Fruit fly (Drosophila melanogaster): ENCODE results near the gene CG9915.
A peak's percentile ranks its signal among the peaks of the same experiment; 100 is the strongest.

CG9915 gene

dm6 chrX:16263415-16263814 is 49.5 kb downstream of the CG9915 start (continued):
- TF ChIP-seq CG6254 (GFP tag; optimal IDR thresholded peaks at IDR 0.05) (peak; percentile 72), CG9609 (GFP tag; optimal IDR thresholded peaks at IDR 0.05) (peak; percentile 12), CG4820 (GFP tag; optimal IDR thresholded peaks at IDR 0.05) (peak; percentile 82), MTF-1 (GFP tag; optimal IDR thresholded peaks at IDR 0.05; ENCODE audit: borderline replicate concordance) (peak; percentile 20), CG14441 (GFP tag; IDR thresholded peaks at IDR 0.05) (peak; percentile 73), z (GFP tag; IDR thresholded peaks at IDR 0.05) (0 out of 3 replicates have a peak, but pooled peaks have one; percentile 32), CG9797 (GFP tag; optimal IDR thresholded peaks at IDR 0.05) (no peak), ERR (GFP tag; optimal IDR thresholded peaks at IDR 0.05) (no peak), al (GFP tag; IDR thresholded peaks at IDR 0.05) (peak; percentile 57), CG10959 (GFP tag; IDR thresholded peaks at IDR 0.05) (peak; percentile 80), gro (GFP tag; optimal IDR thresholded peaks at IDR 0.05) (peak; percentile 44), Dp (GFP tag; optimal IDR thresholded peaks at IDR 0.05) (no peak), Ptx1 (GFP tag; IDR thresholded peaks at IDR 0.05) (peak; percentile 81), bigmax (GFP tag; optimal IDR thresholded peaks at IDR 0.05) (peak; percentile 4), eve (GFP tag; optimal IDR thresholded peaks at IDR 0.05) (no peak), ssp (GFP tag; IDR thresholded peaks at IDR 0.05) (peak; percentile 54), Poxn (GFP tag; IDR thresholded peaks at IDR 0.05) (no peak), Atf3 (GFP tag; optimal IDR thresholded peaks at IDR 0.05) (peak; percentile 48), Xrp1 (GFP tag; IDR thresholded peaks at IDR 0.05) (peak; percentile 88), Pdp1 (GFP tag; optimal IDR thresholded peaks at IDR 0.05) (peak; percentile 63 to 69), grau (tag; optimal IDR thresholded peaks at IDR 0.05) (peak; percentile 81), sd (tag; optimal IDR thresholded peaks at IDR 0.05) (peak; percentile 23), CG10543 (GFP tag; optimal IDR thresholded peaks at IDR 0.05) (peak; percentile 23), sens-2 (GFP tag; IDR thresholded peaks at IDR 0.05) (peak; percentile 68), Trl (optimal IDR thresholded peaks at IDR 0.05) (no peak), Trl (GFP tag; optimal IDR thresholded peaks at IDR 0.05) (peak; percentile 46), CG31224 (GFP tag; IDR thresholded peaks at IDR 0.05) (no peak), yki (optimal IDR thresholded peaks at IDR 0.05) (no peak), Nf-YB (GFP tag; optimal IDR thresholded peaks at IDR 0.05) (peak; percentile 50), Hr78 (GFP tag; optimal IDR thresholded peaks at IDR 0.05) (peak in 1 of 2 experiments; percentile 24), gem (tag; optimal IDR thresholded peaks at IDR 0.05) (peak; percentile 86), H15 (GFP tag; IDR thresholded peaks at IDR 0.05) (peak; percentile 75; the same call in 2 of the 3 replicates), CG31365 (tag; optimal IDR thresholded peaks at IDR 0.05) (peak; percentile 35), CG2678 (tag; optimal IDR thresholded peaks at IDR 0.05) (peak; percentile 86), CG18476 (GFP tag; optimal IDR thresholded peaks at IDR 0.05) (peak; percentile 46), Mrtf (GFP tag; IDR thresholded peaks at IDR 0.05) (peak; percentile 63; the same call in 1 of the 3 replicates), NFAT (GFP tag; IDR thresholded peaks at IDR 0.05) (peak; percentile 41), nerfin-1 (tag; optimal IDR thresholded peaks at IDR 0.05) (peak; percentile 75), tap (tag; optimal IDR thresholded peaks at IDR 0.05) (peak; percentile 79), CG6813 (GFP tag; optimal IDR thresholded peaks at IDR 0.05) (peak; percentile 79), onecut (GFP tag; IDR thresholded peaks at IDR 0.05) (peak; percentile 79), Deaf1 (tag; optimal IDR thresholded peaks at IDR 0.05) (peak; percentile 50), Dref (GFP tag; IDR thresholded peaks at IDR 0.05) (no peak), gsb (GFP tag; IDR thresholded peaks at IDR 0.05) (peak; percentile 52), CG1603 (tag; optimal IDR thresholded peaks at IDR 0.05) (peak; percentile 89), pita (GFP tag; optimal IDR thresholded peaks at IDR 0.05) (no peak), cato (GFP tag; optimal IDR thresholded peaks at IDR 0.05; ENCODE audit: borderline replicate concordance) (peak; percentile 47), Dip3 (GFP tag; optimal IDR thresholded peaks at IDR 0.05) (peak; percentile 28), Ravus (GFP tag; IDR thresholded peaks at IDR 0.05) (peak; percentile 42), CG3726 (GFP tag; IDR thresholded peaks at IDR 0.05) (peak; percentile 73; the same call in 2 of the 3 replicates), zfh2 (GFP tag; optimal IDR thresholded peaks at IDR 0.05) (peak; percentile 17), unpg (GFP tag; optimal IDR thresholded peaks at IDR 0.05) (peak; percentile 87)

All from whole organism, embryonic.